Worm (Caenorhabditis elegans) whole organism, L2 larva: ENCODE measurements around the gene W03D2.9.

Experiments
- aly-2 ChIP-seq: fragments of 150-350 bp; optimal IDR thresholded peaks from 2 replicates; lab custom pipeline; 2014; ENCODE audit warnings: missing biosample characterization, missing genetic modification characterization
- ama-1 ChIP-seq: fragments of 150-350 bp; optimal IDR thresholded peaks from 2 replicates; lab custom pipeline; 2018; ENCODE audit warnings: inconsistent platforms
- nhr-77 ChIP-seq: fragments of 150-350 bp; optimal IDR thresholded peaks from 2 replicates; lab custom pipeline; 2014; ENCODE audit warnings: missing biosample characterization, missing genetic modification characterization
- sma-3 ChIP-seq: sonication (generic microtip); optimal IDR thresholded peaks from 2 replicates; lab custom pipeline; 2016; ENCODE audit warnings: missing genetic modification reagents, missing genetic modification characterization, missing compliant biosample characterization
- unc-55 ChIP-seq: fragments of 150-350 bp; sonication (generic microtip); optimal IDR thresholded peaks from 3 replicates; lab custom pipeline; 2014; ENCODE audit warnings: missing biosample characterization, missing genetic modification reagents, missing genetic modification characterization
- unc-62 ChIP-seq: fragments of 150-350 bp; optimal IDR thresholded peaks from 2 replicates; lab custom pipeline; 2014; ENCODE audit warnings: missing biosample characterization, missing genetic modification reagents, missing genetic modification characterization

DNA sequence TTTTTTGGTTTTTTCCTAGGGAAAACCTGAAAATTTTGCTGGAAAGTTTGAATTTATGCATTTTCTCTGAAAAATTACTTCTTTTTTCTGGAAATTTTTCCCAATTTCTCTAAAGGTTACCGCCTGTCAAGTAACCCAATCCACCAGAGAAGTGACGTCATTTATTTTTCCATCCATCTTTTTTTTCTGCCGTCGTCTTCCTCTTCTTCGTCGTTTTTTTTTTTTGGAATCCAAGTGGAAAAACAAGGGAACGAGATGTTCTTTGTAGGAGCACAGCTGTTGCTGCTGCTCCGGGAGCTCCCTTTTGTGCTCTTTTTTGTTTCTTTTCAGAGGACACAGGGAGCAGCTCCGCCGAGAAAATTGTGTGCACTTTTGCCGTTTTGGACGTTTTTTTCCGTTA lies 19.9 kb upstream of the W03D2.9 start:
- TF ChIP-seq aly-2 (tag; lab: Kevin White, UChicago) = no peak
- no peak for TF ChIP-seq unc-62 (GFP tag; lab: Kevin White, UChicago)
- TF ChIP-seq ama-1 = no peak
- no peak for TF ChIP-seq sma-3 (GFP tag; lab: Kevin White, UChicago)
- TF ChIP-seq unc-55 (GFP tag; lab: Kevin White, UChicago) = peak; percentile 0
- no peak for TF ChIP-seq nhr-77 (tag; lab: Kevin White, UChicago)
